Worm (Caenorhabditis elegans): Measurements from ENCODE around the gene rnr-2.
A peak's percentile ranks its signal among the peaks of the same experiment; 100 is the strongest.

The rnr-2 gene

DNA sequence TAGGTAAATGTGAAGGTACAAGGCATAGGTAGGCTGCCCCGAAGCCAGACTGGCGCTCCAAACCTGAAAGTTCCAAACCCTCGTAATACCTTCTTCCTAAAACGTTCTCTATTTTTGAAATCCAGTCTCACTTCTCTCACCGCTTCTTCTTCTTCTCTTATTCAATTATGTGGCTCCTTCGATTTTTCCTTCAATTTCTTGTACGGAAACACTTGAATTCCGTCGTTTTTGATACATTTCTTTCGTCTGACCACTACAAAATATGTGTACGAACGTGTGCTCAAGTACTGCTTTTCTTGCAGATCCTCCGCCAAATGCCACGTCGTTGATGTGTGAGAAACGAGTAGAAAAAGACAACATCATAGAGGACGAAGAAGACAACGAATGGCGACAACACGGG, 28.4 kb downstream of the rnr-2 start, which contains the start of gene unc-79:
TSS of gene unc-79 (plus strand) at position 301 of the 400 bp plus-strand sequence.
- TF ChIP-seq pqm-1 (tag; optimal IDR thresholded peaks at IDR 0.05), result no peak
- TF ChIP-seq skn-1 (tag; optimal IDR thresholded peaks at IDR 0.05), result no peak
- no peak for TF ChIP-seq lsy-12 (tag; optimal IDR thresholded peaks at IDR 0.05)

DNA sequence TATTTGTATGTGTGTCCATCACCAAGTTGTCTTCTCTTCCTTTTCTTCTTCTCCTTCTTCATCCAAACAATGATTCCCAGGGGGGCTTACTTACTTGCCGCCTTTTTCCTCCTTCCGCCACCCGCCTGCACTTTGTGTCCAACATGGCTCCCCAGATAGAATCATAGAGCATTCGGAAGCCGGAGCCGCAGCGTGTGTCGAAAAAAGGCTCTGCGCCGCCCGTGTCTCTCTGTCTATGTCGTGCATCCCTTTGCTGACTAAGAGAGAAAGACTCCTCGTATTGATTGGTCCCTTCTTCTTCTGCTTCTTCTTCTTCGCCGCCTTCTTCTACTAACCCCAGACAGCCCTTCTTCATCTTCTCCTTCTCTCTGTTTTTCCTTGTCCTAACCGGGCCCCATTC, 31.0 kb downstream of the rnr-2 start:
- TF ChIP-seq elt-2 (tag; optimal IDR thresholded peaks at IDR 0.05) (no peak), egl-27 (tag; optimal IDR thresholded peaks at IDR 0.05) (no peak), skn-1 (tag; optimal IDR thresholded peaks at IDR 0.05) (no peak), lin-39 (tag; optimal IDR thresholded peaks at IDR 0.05) (peak; percentile 30), mml-1 (tag; optimal IDR thresholded peaks at IDR 0.05) (no peak), tbx-2 (tag; optimal IDR thresholded peaks at IDR 0.05) (peak; percentile 32), eor-1 (tag; optimal IDR thresholded peaks at IDR 0.05) (no peak), nfya-1 (tag; optimal IDR thresholded peaks at IDR 0.05; ENCODE audit: insufficient read depth) (peak; percentile 66), unc-62 (GFP tag; optimal IDR thresholded peaks at IDR 0.05) (peak; percentile 19), lin-15B (tag; optimal IDR thresholded peaks at IDR 0.05) (peak; percentile 51), hmg-11 (tag; optimal IDR thresholded peaks at IDR 0.05) (peak; percentile 28)

DNA sequence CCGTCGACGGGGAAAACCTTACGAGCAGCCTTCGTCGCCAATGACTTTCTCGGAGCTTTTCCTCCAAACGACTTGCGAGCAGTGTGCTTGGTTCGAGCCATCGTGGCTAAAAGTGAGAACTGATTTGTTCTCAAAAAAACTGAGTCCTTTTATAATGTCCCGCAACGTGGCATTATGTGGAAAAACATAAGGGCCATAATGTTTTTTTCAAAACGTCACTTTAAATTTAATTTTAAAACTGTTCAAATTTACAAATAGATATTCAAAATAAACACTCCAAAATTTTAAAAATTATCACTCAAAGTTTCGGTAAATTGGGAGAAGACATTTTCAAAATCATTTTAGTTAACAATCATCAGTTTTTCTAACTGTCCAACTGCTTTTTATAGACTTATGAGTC, 34.7 kb downstream of the rnr-2 start, which contains the start of gene his-70:
TSS of gene his-70 (minus strand) at position 101 of the 400 bp plus-strand sequence.
- TF ChIP-seq nhr-76 (tag; optimal IDR thresholded peaks at IDR 0.05), result no peak
- no peak for TF ChIP-seq daf-12 (tag; optimal IDR thresholded peaks at IDR 0.05)
- TF ChIP-seq tbx-2 (tag; optimal IDR thresholded peaks at IDR 0.05), result no peak
- no peak for TF ChIP-seq R02D3.7 (tag; optimal IDR thresholded peaks at IDR 0.05)
- TF ChIP-seq egl-27 (tag; optimal IDR thresholded peaks at IDR 0.05), result no peak
- TF ChIP-seq lsy-12 (tag; optimal IDR thresholded peaks at IDR 0.05), result no peak
- no peak for TF ChIP-seq elt-3 (tag; optimal IDR thresholded peaks at IDR 0.05)
- no peak for TF ChIP-seq fkh-2 (tag; optimal IDR thresholded peaks at IDR 0.05)
- no peak for TF ChIP-seq egl-5 (tag; optimal IDR thresholded peaks at IDR 0.05)
- TF ChIP-seq nhr-23 (tag; optimal IDR thresholded peaks at IDR 0.05), result no peak

DNA sequence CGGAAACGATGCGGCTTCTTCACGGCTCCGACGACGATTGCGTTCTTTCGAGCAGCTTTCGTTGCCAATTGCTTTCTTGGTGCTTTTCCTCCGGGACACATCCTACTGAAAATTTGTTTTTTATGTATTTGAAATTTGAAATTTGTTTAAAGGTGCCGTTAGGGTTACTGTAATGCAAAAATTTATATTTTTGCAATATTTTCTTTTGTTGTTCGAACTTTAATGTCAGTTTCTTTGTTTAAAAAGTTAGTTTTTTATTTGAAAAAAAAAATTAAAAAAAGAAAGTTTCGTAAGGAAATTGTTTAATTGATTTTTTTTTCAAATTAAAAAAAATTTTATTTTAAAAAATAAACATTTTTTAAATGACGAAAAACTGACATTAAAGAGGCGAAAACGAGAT, 36.1 kb downstream of the rnr-2 start, which contains the start of gene his-69:
TSS of gene his-69 (minus strand) at position 101 of the 400 bp plus-strand sequence.
- TF ChIP-seq nhr-23 (tag; optimal IDR thresholded peaks at IDR 0.05), result no peak
- no peak for TF ChIP-seq ZK546.5 (tag; optimal IDR thresholded peaks at IDR 0.05)
- TF ChIP-seq aly-2 (tag; optimal IDR thresholded peaks at IDR 0.05), result no peak
- TF ChIP-seq fkh-2 (tag; optimal IDR thresholded peaks at IDR 0.05), result no peak
- TF ChIP-seq fkh-10 (GFP tag; optimal IDR thresholded peaks at IDR 0.05), result no peak
- TF ChIP-seq ama-1 (optimal IDR thresholded peaks at IDR 0.05), result no peak
- no peak for TF ChIP-seq ztf-11 (tag; optimal IDR thresholded peaks at IDR 0.05)
- no peak for TF ChIP-seq pqm-1 (tag; optimal IDR thresholded peaks at IDR 0.05)

DNA sequence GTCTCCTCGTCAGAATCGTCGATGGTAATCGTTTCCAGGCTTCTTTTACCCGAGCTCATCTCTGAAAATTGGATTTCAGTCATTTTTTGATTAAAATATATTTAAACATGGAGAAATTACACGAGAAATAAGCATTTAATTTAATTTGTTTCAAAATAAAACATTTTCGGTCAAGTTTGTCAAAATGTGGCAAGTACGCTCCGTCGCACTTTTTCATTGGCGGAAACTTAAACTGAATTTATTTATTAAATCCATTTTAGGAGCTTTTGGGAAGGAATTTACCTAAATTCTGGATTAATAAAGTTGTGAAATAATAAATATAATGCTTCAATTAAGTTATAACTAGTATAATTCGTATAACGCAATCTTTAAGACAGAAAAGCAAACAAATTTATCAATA, 36.8 kb downstream of the rnr-2 start, which contains the start of gene rcq-5:
TSS of gene rcq-5 (minus strand) at position 83 of the 400 bp plus-strand sequence.
- TF ChIP-seq ceh-82 (tag; optimal IDR thresholded peaks at IDR 0.05) (no peak), mml-1 (tag; optimal IDR thresholded peaks at IDR 0.05) (no peak), fos-1 (tag; optimal IDR thresholded peaks at IDR 0.05) (no peak), nhr-25 (tag; optimal IDR thresholded peaks at IDR 0.05) (no peak), pha-4 (tag; optimal IDR thresholded peaks at IDR 0.05) (peak; percentile 65), pqm-1 (tag; optimal IDR thresholded peaks at IDR 0.05) (no peak), nhr-77 (tag; optimal IDR thresholded peaks at IDR 0.05) (no peak), R02D3.7 (tag; optimal IDR thresholded peaks at IDR 0.05) (no peak), lin-39 (tag; optimal IDR thresholded peaks at IDR 0.05) (no peak), ztf-4 (tag; optimal IDR thresholded peaks at IDR 0.05) (no peak), lin-15B (tag; optimal IDR thresholded peaks at IDR 0.05) (peak; percentile 50), nhr-43 (tag; optimal IDR thresholded peaks at IDR 0.05; ENCODE audit: poor library complexity, severe bottlenecking) (no peak), snpc-4 (tag; optimal IDR thresholded peaks at IDR 0.05) (no peak), zag-1 (tag; optimal IDR thresholded peaks at IDR 0.05) (no peak), ceh-28 (tag; optimal IDR thresholded peaks at IDR 0.05) (no peak), nfya-1 (tag; optimal IDR thresholded peaks at IDR 0.05; ENCODE audit: insufficient read depth) (peak; percentile 36), unc-62 (GFP tag; optimal IDR thresholded peaks at IDR 0.05) (no peak), ztf-11 (tag; optimal IDR thresholded peaks at IDR 0.05) (no peak), nhr-28 (tag; optimal IDR thresholded peaks at IDR 0.05) (no peak), ceh-16 (tag; optimal IDR thresholded peaks at IDR 0.05) (no peak), eor-1 (tag; optimal IDR thresholded peaks at IDR 0.05) (no peak), ama-1 (optimal IDR thresholded peaks at IDR 0.05) (no peak)

All from whole organism, L3 larva.